Fruit fly (Drosophila melanogaster): ENCODE results near the gene ImpE2.

Gene ImpE2

DNA sequence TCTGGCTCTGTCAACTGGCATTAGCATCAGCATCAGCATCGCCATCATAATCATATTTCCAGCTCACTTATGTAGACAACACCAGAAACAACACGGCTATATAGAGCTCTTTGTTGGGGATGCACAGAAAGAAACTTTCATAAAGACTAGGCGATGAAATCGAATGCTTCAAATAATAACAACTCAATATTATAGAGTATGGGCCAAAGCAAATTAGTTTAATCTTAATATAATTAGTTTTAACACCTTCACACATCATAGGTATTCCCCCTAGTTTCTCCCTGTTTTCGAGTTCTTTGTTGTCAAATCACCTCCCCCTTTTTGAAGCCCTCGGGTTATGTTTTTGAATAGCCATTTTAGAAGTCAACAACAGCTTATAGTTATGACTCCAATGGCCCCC lies 38.5 kb upstream of the ImpE2 start (continued):
- TF ChIP-seq lz (GFP tag; optimal IDR thresholded peaks at IDR 0.05): no peak
- no peak for TF ChIP-seq CG6808 (GFP tag; optimal IDR thresholded peaks at IDR 0.05)
- TF ChIP-seq CG6163 (GFP tag; IDR thresholded peaks at IDR 0.05): peak; percentile 71; the same call in 1 of the 3 replicates
- TF ChIP-seq Met (GFP tag; optimal IDR thresholded peaks at IDR 0.05): no peak
- no peak for TF ChIP-seq Gug (GFP tag; IDR thresholded peaks at IDR 0.05)
- TF ChIP-seq CG8119 (GFP tag; IDR thresholded peaks at IDR 0.05): peak; percentile 33; the same call in 2 of the 3 replicates
- no peak for TF ChIP-seq svp (GFP tag)

DNA sequence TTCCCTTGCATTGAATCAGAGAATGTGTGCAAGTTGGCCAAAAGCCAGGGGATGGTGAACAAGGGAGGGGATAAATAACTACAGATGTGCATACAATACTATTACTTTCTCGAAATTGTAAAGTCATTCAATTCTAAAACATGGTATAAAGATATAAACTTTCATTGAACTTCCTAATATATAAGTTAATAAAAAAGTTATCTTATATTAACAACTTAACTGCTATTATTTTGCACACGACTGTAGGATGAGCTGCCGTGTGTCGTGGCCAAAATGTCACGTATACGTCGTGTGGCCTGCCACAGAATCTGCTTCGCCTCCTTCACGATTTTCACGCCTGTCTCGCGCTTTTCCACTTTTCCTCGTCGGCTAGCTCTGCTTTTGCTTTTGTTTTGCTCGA lies 37.0 kb upstream of the ImpE2 start:
- no peak for TF ChIP-seq CG7368 (GFP tag; optimal IDR thresholded peaks at IDR 0.05)
- TF ChIP-seq CG6276 (GFP tag; optimal IDR thresholded peaks at IDR 0.05): peak; percentile 38
- no peak for TF ChIP-seq Eip75B (GFP tag; optimal IDR thresholded peaks at IDR 0.05)
- 0 out of 2 replicates have a peak, but pooled peaks have one; percentile 21 for TF ChIP-seq Gug (GFP tag; IDR thresholded peaks at IDR 0.05)
- no peak for TF ChIP-seq ss (GFP tag; optimal IDR thresholded peaks at IDR 0.05)
- no peak for TF ChIP-seq CG8632 (GFP tag; optimal IDR thresholded peaks at IDR 0.05)
- no peak for TF ChIP-seq fkh (GFP tag; optimal IDR thresholded peaks at IDR 0.05)
- no peak for TF ChIP-seq CG8319 (GFP tag; optimal IDR thresholded peaks at IDR 0.05)
- 0 out of 3 replicates have a peak, but pooled peaks have one; percentile 20 for TF ChIP-seq CG8119 (GFP tag; IDR thresholded peaks at IDR 0.05)
- TF ChIP-seq Sox14 (GFP tag; optimal IDR thresholded peaks at IDR 0.05): no peak
- no peak for TF ChIP-seq achi (GFP tag; optimal IDR thresholded peaks at IDR 0.05)
- no peak for TF ChIP-seq vri (GFP tag; optimal IDR thresholded peaks at IDR 0.05)
- no peak for TF ChIP-seq pdm3 (GFP tag; optimal IDR thresholded peaks at IDR 0.05)
- TF ChIP-seq CG31627 (GFP tag; optimal IDR thresholded peaks at IDR 0.05): no peak
- no peak for TF ChIP-seq CG9139 (GFP tag; optimal IDR thresholded peaks at IDR 0.05)
- no peak for TF ChIP-seq cyc (GFP tag; optimal IDR thresholded peaks at IDR 0.05)
- no peak for TF ChIP-seq CG6792 (GFP tag; optimal IDR thresholded peaks at IDR 0.05)
- peak; percentile 36; the same call in 1 of the 2 replicates for TF ChIP-seq CG15336 (GFP tag; IDR thresholded peaks at IDR 0.05)
- TF ChIP-seq CG4318 (GFP tag; optimal IDR thresholded peaks at IDR 0.05): no peak
- peak; percentile 35 for TF ChIP-seq svp (GFP tag)
- TF ChIP-seq lz (GFP tag; optimal IDR thresholded peaks at IDR 0.05): no peak
- TF ChIP-seq Sox15 (GFP tag; optimal IDR thresholded peaks at IDR 0.05): no peak
- TF ChIP-seq Blimp-1 (GFP tag; optimal IDR thresholded peaks at IDR 0.05): no peak
- TF ChIP-seq fd59A (GFP tag; optimal IDR thresholded peaks at IDR 0.05): no peak
- TF ChIP-seq CG16779 (tag; optimal IDR thresholded peaks at IDR 0.05): no peak
- no peak for TF ChIP-seq dac (GFP tag; optimal IDR thresholded peaks at IDR 0.05)
- TF ChIP-seq CG6808 (GFP tag; optimal IDR thresholded peaks at IDR 0.05): no peak
- peak; percentile 6; the same call in 1 of the 3 replicates for TF ChIP-seq CG6163 (GFP tag; IDR thresholded peaks at IDR 0.05)
- peak; percentile 68 for TF ChIP-seq eg (GFP tag; IDR thresholded peaks at IDR 0.05)
- TF ChIP-seq CG11294 (GFP tag; IDR thresholded peaks at IDR 0.05): peak; percentile 34; the same call in 1 of the 2 replicates
- no peak for TF ChIP-seq CG11902 (GFP tag; optimal IDR thresholded peaks at IDR 0.05)

DNA sequence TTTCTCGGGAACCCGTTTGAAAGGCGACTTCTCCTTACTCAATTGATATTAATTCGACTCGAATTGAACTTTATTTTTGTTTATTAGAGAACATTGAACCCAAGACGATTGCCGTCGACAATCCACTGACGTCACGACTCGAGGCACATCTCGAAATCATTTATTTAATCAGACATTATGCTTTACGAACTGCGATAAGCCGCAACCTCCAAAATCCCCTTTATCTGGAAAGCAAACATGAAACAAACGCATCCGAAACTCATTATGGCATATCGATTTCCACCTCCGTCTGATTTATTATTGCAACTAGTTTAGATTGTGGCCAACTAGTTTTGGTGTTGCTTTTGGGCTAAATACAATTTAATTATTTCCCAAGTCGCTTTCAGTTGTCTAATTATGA lies 34.6 kb upstream of the ImpE2 start:
- TF ChIP-seq svp (GFP tag) (peak; percentile 79), Ets21C (GFP tag; optimal IDR thresholded peaks at IDR 0.05) (no peak)

DNA sequence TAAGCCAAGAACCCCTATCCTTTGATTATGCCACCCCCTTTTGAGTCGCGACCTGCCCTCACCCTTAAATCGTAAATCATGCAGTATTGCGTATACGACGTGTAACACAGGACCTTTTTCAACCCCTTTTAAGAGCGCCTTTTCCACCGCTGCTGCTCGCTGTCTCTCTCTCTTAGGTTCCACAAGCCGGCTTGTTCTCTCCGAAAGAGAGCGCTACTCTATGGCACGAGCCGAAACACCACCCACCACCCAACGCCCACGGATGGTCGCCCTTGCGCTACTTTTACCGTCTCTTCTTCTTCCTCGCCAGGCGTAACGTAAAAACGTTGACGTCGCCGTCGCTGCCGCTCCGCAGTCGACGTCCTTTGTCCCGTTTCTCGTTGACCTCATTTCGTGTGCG lies 32.4 kb upstream of the ImpE2 start:
- TF ChIP-seq CG6854 (GFP tag; optimal IDR thresholded peaks at IDR 0.05): no peak
- peak; percentile 12 for TF ChIP-seq Eip75B (GFP tag; optimal IDR thresholded peaks at IDR 0.05)

DNA sequence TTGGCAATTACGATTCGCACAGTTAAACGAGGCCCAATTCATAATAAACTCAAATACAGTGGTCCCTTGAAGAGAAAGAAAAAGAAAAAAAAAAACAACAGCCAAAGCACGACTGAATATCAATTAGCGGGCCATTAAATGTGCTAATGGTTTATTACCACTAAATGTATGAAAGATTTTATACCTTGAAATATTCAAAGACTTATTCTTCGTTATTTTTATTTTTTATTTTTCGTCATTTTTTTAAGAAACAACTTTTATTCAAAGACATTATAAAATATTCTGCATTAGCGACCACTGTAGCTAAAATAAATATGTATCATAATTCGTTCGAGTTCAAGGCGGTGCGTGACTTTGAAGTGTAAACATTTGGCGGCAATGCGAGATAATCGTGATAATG lies 31.7 kb upstream of the ImpE2 start:
- TF ChIP-seq dsx (GFP tag; optimal IDR thresholded peaks at IDR 0.05; ENCODE audit: poor library complexity, severe bottlenecking): no peak
- TF ChIP-seq eg (GFP tag; IDR thresholded peaks at IDR 0.05): no peak
- peak; percentile 62 for TF ChIP-seq fkh (GFP tag; optimal IDR thresholded peaks at IDR 0.05)
- peak; percentile 19 for TF ChIP-seq CG8632 (GFP tag; optimal IDR thresholded peaks at IDR 0.05)
- TF ChIP-seq Blimp-1 (GFP tag; optimal IDR thresholded peaks at IDR 0.05): no peak
- no peak for TF ChIP-seq CG7368 (GFP tag; optimal IDR thresholded peaks at IDR 0.05)
- no peak for TF ChIP-seq CG6808 (GFP tag; optimal IDR thresholded peaks at IDR 0.05)
- no peak for TF ChIP-seq CG3032 (tag; optimal IDR thresholded peaks at IDR 0.05)
- TF ChIP-seq Hr4 (GFP tag; optimal IDR thresholded peaks at IDR 0.05): no peak
- TF ChIP-seq pdm3 (GFP tag; optimal IDR thresholded peaks at IDR 0.05): peak; percentile 45
- TF ChIP-seq CG4318 (GFP tag; optimal IDR thresholded peaks at IDR 0.05): no peak
- peak; percentile 2 for TF ChIP-seq cyc (GFP tag; optimal IDR thresholded peaks at IDR 0.05)
- peak; percentile 4 for TF ChIP-seq vri (GFP tag; optimal IDR thresholded peaks at IDR 0.05)
- TF ChIP-seq Gug (GFP tag; IDR thresholded peaks at IDR 0.05): no peak
- no peak for TF ChIP-seq CG11762 (GFP tag; optimal IDR thresholded peaks at IDR 0.05; ENCODE audit: insufficient read depth)
- peak; percentile 43 for TF ChIP-seq acj6 (GFP tag; optimal IDR thresholded peaks at IDR 0.05)
- peak; percentile 63 for TF ChIP-seq Hr39 (GFP tag; optimal IDR thresholded peaks at IDR 0.05)
- peak; percentile 87 for TF ChIP-seq svp (GFP tag)
- TF ChIP-seq Ets96B (tag; optimal IDR thresholded peaks at IDR 0.05): no peak
- TF ChIP-seq CG34406 (GFP tag; optimal IDR thresholded peaks at IDR 0.05): peak; percentile 38
- TF ChIP-seq CG6276 (GFP tag; optimal IDR thresholded peaks at IDR 0.05): no peak
- peak; percentile 66 for TF ChIP-seq esn (GFP tag; optimal IDR thresholded peaks at IDR 0.05)

Data from whole organism, prepupa.